Worm (Caenorhabditis elegans): Measurements from ENCODE around the gene K08D10.14.

The K08D10.14 gene

DNA sequence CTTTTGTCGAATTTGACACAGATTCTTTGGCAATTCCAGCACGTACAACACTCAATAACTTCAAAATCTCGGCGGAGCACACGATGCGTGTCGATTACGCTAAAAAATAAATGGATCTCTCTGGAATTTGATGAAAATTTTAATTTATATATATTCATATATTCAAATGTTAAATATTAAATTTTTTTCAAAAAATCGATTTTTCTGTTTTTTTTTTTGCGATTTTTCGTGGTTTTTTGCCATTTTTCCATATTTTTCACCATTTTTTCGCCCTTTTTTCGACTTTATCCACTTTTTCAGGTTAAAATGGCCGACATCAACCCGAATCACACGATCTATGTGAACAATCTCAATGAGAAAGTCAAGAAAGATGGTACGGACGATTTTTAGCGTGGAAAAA is 19.0 kb downstream of the K08D10.14 start, which contains the start of gene rnp-3:
rnp-3 (plus strand) TSS at position 301 of the 400 bp plus-strand sequence.
- TF ChIP-seq F13H6.1 (tag; optimal IDR thresholded peaks at IDR 0.05) (no peak), blmp-1 (tag; optimal IDR thresholded peaks at IDR 0.05; ENCODE audit: insufficient read depth) (no peak), sma-9 (GFP tag; optimal IDR thresholded peaks at IDR 0.05) (no peak), sma-9 (tag; optimal IDR thresholded peaks at IDR 0.05) (no peak), mbf-1 (tag; optimal IDR thresholded peaks at IDR 0.05) (no peak), snpc-4 (tag; optimal IDR thresholded peaks at IDR 0.05) (no peak), unc-62 (GFP tag; optimal IDR thresholded peaks at IDR 0.05) (no peak), gmeb-1 (tag; optimal IDR thresholded peaks at IDR 0.05) (no peak), lin-11 (tag; optimal IDR thresholded peaks at IDR 0.05) (no peak), ztf-11 (tag; optimal IDR thresholded peaks at IDR 0.05) (no peak), ztf-1 (GFP tag; conservative IDR thresholded peaks at IDR 0.05) (no peak), nhr-10 (tag; optimal IDR thresholded peaks at IDR 0.05) (no peak), alr-1 (tag; optimal IDR thresholded peaks at IDR 0.05) (no peak), Y55F3AM.14 (GFP tag; optimal IDR thresholded peaks at IDR 0.05) (no peak), mdl-1 (tag; optimal IDR thresholded peaks at IDR 0.05) (no peak), nhr-11 (tag; optimal IDR thresholded peaks at IDR 0.05) (no peak)

DNA sequence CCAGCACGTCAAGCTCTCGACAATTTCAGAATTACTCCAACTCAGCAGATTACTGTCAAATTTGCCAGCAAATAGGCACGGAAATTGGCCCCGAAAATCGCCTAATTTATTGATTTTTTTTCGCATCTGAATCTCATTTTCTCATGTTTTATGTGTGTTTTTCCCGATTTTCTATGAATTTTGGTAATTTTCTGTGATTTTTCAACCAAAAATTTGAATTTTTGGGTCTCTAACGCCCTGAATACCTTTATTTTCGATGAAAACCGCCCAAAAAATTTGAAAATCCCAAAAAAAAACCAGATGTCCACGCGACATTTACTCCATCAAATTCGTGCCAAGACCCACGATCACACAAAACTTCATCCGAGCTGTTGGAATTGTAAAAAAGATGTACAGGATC is 21.3 kb downstream of the K08D10.14 start, which contains the start of gene dnj-15:
dnj-15 (plus strand) TSS at position 301 of the 400 bp plus-strand sequence.
- TF ChIP-seq sma-9 (GFP tag; optimal IDR thresholded peaks at IDR 0.05) = no peak
- TF ChIP-seq sma-9 (tag; optimal IDR thresholded peaks at IDR 0.05) = no peak
- no peak for TF ChIP-seq C34F6.9 (tag; optimal IDR thresholded peaks at IDR 0.05)
- TF ChIP-seq skn-1 (tag; optimal IDR thresholded peaks at IDR 0.05) = no peak
- TF ChIP-seq Y55F3AM.14 (GFP tag; optimal IDR thresholded peaks at IDR 0.05) = no peak
- TF ChIP-seq mab-5 (tag; optimal IDR thresholded peaks at IDR 0.05) = no peak
- no peak for TF ChIP-seq mbf-1 (tag; optimal IDR thresholded peaks at IDR 0.05)
- no peak for TF ChIP-seq dmd-4 (tag; optimal IDR thresholded peaks at IDR 0.05)
- no peak for TF ChIP-seq nhr-12 (tag; optimal IDR thresholded peaks at IDR 0.05)
- no peak for TF ChIP-seq nhr-23 (tag; optimal IDR thresholded peaks at IDR 0.05)
- no peak for TF ChIP-seq peb-1 (tag; optimal IDR thresholded peaks at IDR 0.05)
- no peak for TF ChIP-seq ztf-11 (tag; optimal IDR thresholded peaks at IDR 0.05)

DNA sequence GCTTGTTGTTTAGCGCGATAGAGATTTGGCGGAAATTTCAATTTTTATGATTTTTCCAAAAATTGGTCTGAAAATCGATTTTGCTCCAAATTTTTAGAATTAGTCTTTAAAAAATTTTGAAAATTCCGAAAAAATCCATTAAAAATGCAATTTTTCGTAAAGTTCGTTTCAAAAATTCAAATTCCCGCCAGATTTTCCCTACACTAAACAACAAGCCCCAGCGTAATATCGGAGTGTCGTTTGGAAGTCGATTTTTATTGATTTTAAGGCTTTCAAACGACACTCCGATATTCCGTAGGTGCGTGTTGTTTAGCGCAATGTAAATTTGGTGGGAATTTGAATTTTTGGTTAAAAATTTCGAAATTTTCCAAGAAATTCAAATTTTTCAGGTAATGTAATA is 21.9 kb downstream of the K08D10.14 start:
- TF ChIP-seq crh-2 (tag; optimal IDR thresholded peaks at IDR 0.05) (no peak), ztf-4 (tag; optimal IDR thresholded peaks at IDR 0.05) (no peak), nhr-10 (tag; optimal IDR thresholded peaks at IDR 0.05) (no peak), elt-3 (tag; optimal IDR thresholded peaks at IDR 0.05) (no peak)

DNA sequence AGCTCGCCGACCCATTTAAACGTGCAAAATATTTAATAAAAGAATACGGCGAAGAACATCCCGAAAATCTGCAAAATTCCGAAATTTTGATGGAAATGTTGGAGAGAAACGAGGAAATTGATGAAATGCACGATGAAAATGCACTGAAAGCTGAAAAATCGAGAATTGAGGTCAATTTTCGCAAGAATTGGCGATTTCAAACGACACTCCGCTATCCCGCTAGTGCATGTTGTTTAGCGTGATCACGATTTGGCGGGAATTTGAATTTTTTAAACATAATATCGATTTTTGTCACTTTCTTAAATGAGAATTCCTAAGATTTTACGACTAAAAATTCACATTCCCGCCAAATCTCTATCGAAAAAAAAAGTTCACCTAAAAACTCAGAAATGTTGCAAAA is 22.8 kb downstream of the K08D10.14 start:
- TF ChIP-seq F13H6.1 (tag; optimal IDR thresholded peaks at IDR 0.05) (no peak), elt-3 (tag; optimal IDR thresholded peaks at IDR 0.05) (no peak), nhr-21 (tag; optimal IDR thresholded peaks at IDR 0.05) (no peak), lsy-2 (tag; optimal IDR thresholded peaks at IDR 0.05) (no peak), lin-39 (tag; optimal IDR thresholded peaks at IDR 0.05) (no peak), nhr-12 (tag; optimal IDR thresholded peaks at IDR 0.05) (no peak)

DNA sequence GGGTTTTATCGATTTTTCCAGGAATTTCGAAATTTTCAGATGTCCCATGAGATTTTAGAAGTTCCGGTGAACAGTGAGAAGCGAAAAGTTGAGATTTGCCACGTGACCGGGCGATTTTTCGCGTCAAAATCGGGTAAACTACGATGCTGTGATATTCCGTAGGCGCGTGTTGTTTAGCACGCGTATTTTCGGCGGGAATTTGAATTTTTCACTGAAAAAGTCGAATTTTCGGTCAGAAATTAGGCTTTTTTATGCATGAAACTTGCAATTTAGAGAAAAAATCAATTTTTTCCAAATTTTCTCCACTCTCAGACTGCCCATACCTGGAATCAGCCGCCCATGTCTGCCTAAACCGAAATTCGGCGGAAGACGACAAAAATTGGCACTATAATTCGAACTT is 23.7 kb downstream of the K08D10.14 start, which contains the start of gene tsen-34:
tsen-34 (plus strand) TSS at position 34 of the 400 bp plus-strand sequence.
- TF ChIP-seq blmp-1 (tag; optimal IDR thresholded peaks at IDR 0.05; ENCODE audit: insufficient read depth) (no peak), lin-13 (GFP tag; optimal IDR thresholded peaks at IDR 0.05) (no peak), crh-2 (tag; optimal IDR thresholded peaks at IDR 0.05) (no peak), mdl-1 (tag; optimal IDR thresholded peaks at IDR 0.05) (no peak), peb-1 (tag; optimal IDR thresholded peaks at IDR 0.05) (no peak), snpc-4 (tag; optimal IDR thresholded peaks at IDR 0.05) (no peak), C34F6.9 (tag; optimal IDR thresholded peaks at IDR 0.05) (no peak), nhr-21 (tag; optimal IDR thresholded peaks at IDR 0.05) (no peak), egl-27 (tag; optimal IDR thresholded peaks at IDR 0.05) (no peak), F13H6.1 (tag; optimal IDR thresholded peaks at IDR 0.05) (no peak), unc-62 (GFP tag; optimal IDR thresholded peaks at IDR 0.05) (no peak), unc-39 (tag; optimal IDR thresholded peaks at IDR 0.05) (no peak), ama-1 (optimal IDR thresholded peaks at IDR 0.05) (no peak), lsy-2 (tag; optimal IDR thresholded peaks at IDR 0.05) (no peak), elt-3 (tag; optimal IDR thresholded peaks at IDR 0.05) (no peak)
